Worm (Caenorhabditis elegans) whole organism, L2 larva: Measurements from ENCODE around the gene Y75B12B.10.
A peak's percentile ranks its signal among the peaks of the same experiment; 100 is the strongest.

Source experiments
- C34F6.9 ChIP-seq: fragments of 150-350 bp; optimal IDR thresholded peaks from 2 replicates; lab custom pipeline; 2014; ENCODE audit warnings: missing biosample characterization, missing genetic modification characterization
- F13H6.1 ChIP-seq: sonication (generic microtip); optimal IDR thresholded peaks from 2 replicates; lab custom pipeline; 2016; ENCODE audit warnings: missing genetic modification characterization, missing compliant biosample characterization
- R02D3.7 ChIP-seq: fragments of 150-350 bp; optimal IDR thresholded peaks from 2 replicates; lab custom pipeline; 2014; ENCODE audit warnings: missing biosample characterization, missing genetic modification characterization
- Y55F3AM.14 ChIP-seq: fragments of 200-800 bp; sonication (Bioruptor generic); optimal IDR thresholded peaks from 2 replicates; lab custom pipeline; 2018; ENCODE audit warnings: mild to moderate bottlenecking, missing genetic modification characterization, missing compliant biosample characterization
- ZK546.5 ChIP-seq: sonication (generic microtip); optimal IDR thresholded peaks from 2 replicates; lab custom pipeline; 2017; ENCODE audit warnings: missing biosample characterization, missing genetic modification characterization
- alr-1 ChIP-seq: fragments of 150-350 bp; optimal IDR thresholded peaks from 2 replicates; lab custom pipeline; 2014; ENCODE audit warnings: missing biosample characterization, missing genetic modification characterization
- aly-2 ChIP-seq: fragments of 150-350 bp; optimal IDR thresholded peaks from 2 replicates; lab custom pipeline; 2014; ENCODE audit warnings: missing biosample characterization, missing genetic modification characterization
- ama-1 ChIP-seq: fragments of 150-350 bp; optimal IDR thresholded peaks from 2 replicates; lab custom pipeline; 2018; ENCODE audit warnings: inconsistent platforms
- blmp-1 ChIP-seq: sonication (generic microtip); optimal IDR thresholded peaks from 2 replicates; lab custom pipeline; 2017; ENCODE audit warnings: missing genetic modification characterization, mild to moderate bottlenecking, missing compliant biosample characterization, antibody characterized with exemption, moderate library complexity; ENCODE audit not compliant: insufficient read depth
- ceh-16 ChIP-seq: fragments of 150-350 bp; optimal IDR thresholded peaks from 2 replicates; lab custom pipeline; 2014; ENCODE audit warnings: missing biosample characterization, missing genetic modification characterization
- ceh-82 ChIP-seq: fragments of 150-350 bp; optimal IDR thresholded peaks from 2 replicates; lab custom pipeline; 2014; ENCODE audit warnings: missing biosample characterization, missing genetic modification characterization
- crh-2 ChIP-seq: sonication (generic microtip); optimal IDR thresholded peaks from 2 replicates; lab custom pipeline; 2017; ENCODE audit warnings: missing biosample characterization, missing genetic modification characterization
- dmd-4 ChIP-seq: sonication (generic microtip); optimal IDR thresholded peaks from 2 replicates; lab custom pipeline; 2017; ENCODE audit warnings: missing biosample characterization, missing genetic modification characterization
- egl-27 ChIP-seq: sonication (generic microtip); optimal IDR thresholded peaks from 3 replicates; lab custom pipeline; 2017; ENCODE audit warnings: missing biosample characterization, missing genetic modification reagents, missing genetic modification characterization
- elt-1 ChIP-seq: fragments of 150-350 bp; optimal IDR thresholded peaks from 2 replicates; lab custom pipeline; 2014; ENCODE audit warnings: missing biosample characterization, missing genetic modification characterization
- elt-3 ChIP-seq: sonication (generic microtip); optimal IDR thresholded peaks from 2 replicates; lab custom pipeline; 2017; ENCODE audit warnings: missing biosample characterization, missing genetic modification characterization
- fos-1 ChIP-seq: fragments of 150-350 bp; optimal IDR thresholded peaks from 2 replicates; lab custom pipeline; 2014; ENCODE audit warnings: missing biosample characterization, missing genetic modification characterization
- gmeb-1 ChIP-seq: fragments of 150-350 bp; optimal IDR thresholded peaks from 2 replicates; lab custom pipeline; 2014; ENCODE audit warnings: missing biosample characterization, missing genetic modification characterization
- lin-11 ChIP-seq: fragments of 150-350 bp; sonication (generic microtip); optimal IDR thresholded peaks from 2 replicates; lab custom pipeline; 2014; ENCODE audit warnings: missing biosample characterization, missing genetic modification characterization, inconsistent platforms, mixed read lengths
- lin-13 ChIP-seq: fragments of 150-350 bp; optimal IDR thresholded peaks from 2 replicates; lab custom pipeline; 2014; ENCODE audit warnings: missing biosample characterization, missing genetic modification reagents, missing genetic modification characterization
- lin-39 ChIP-seq: fragments of 150-350 bp; optimal IDR thresholded peaks from 2 replicates; lab custom pipeline; 2014; ENCODE audit warnings: missing biosample characterization, missing genetic modification reagents, missing genetic modification characterization
- lsy-2 ChIP-seq, 2 experiments: fragments of 150-350 bp in 1 of 2; sonication (generic microtip) in 1 of 2; optimal IDR thresholded peaks; 2 replicates each; lab custom pipeline; 2014 to 2017; ENCODE audit warnings: missing biosample characterization in 2 of 2, missing genetic modification characterization in 2 of 2
- mab-5 ChIP-seq: fragments of 150-350 bp; optimal IDR thresholded peaks from 2 replicates; lab custom pipeline; 2014; ENCODE audit warnings: missing biosample characterization, missing genetic modification characterization
- mbf-1 ChIP-seq: sonication (generic microtip); optimal IDR thresholded peaks from 2 replicates; lab custom pipeline; 2017; ENCODE audit warnings: missing biosample characterization, missing genetic modification characterization
- mdl-1 ChIP-seq, 2 experiments: fragments of 150-350 bp in 1 of 2; sonication (generic microtip) in 1 of 2; optimal IDR thresholded peaks; 2 replicates each; lab custom pipeline; 2017; ENCODE audit warnings: missing biosample characterization in 2 of 2, missing genetic modification characterization in 2 of 2
- nhr-10 ChIP-seq: sonication (generic microtip); optimal IDR thresholded peaks from 2 replicates; lab custom pipeline; 2017; ENCODE audit warnings: missing biosample characterization, missing genetic modification characterization
- nhr-11 ChIP-seq: fragments of 150-350 bp; optimal IDR thresholded peaks from 2 replicates; lab custom pipeline; 2014; ENCODE audit warnings: missing biosample characterization, missing genetic modification characterization
- nhr-12 ChIP-seq: fragments of 150-350 bp; optimal IDR thresholded peaks from 2 replicates; lab custom pipeline; 2014; ENCODE audit warnings: missing biosample characterization, missing genetic modification characterization
- nhr-129 ChIP-seq: fragments of 150-350 bp; optimal IDR thresholded peaks from 2 replicates; lab custom pipeline; 2014; ENCODE audit warnings: missing biosample characterization, missing genetic modification characterization
- nhr-21 ChIP-seq: fragments of 150-350 bp; optimal IDR thresholded peaks from 2 replicates; lab custom pipeline; 2014; ENCODE audit warnings: missing biosample characterization, missing genetic modification characterization
- nhr-23 ChIP-seq: fragments of 150-350 bp; optimal IDR thresholded peaks from 2 replicates; lab custom pipeline; 2014; ENCODE audit warnings: missing biosample characterization, missing genetic modification reagents, missing genetic modification characterization
- nhr-237 ChIP-seq: fragments of 150-350 bp; optimal IDR thresholded peaks from 2 replicates; lab custom pipeline; 2014; ENCODE audit warnings: missing biosample characterization, missing genetic modification characterization
- nhr-25 ChIP-seq: fragments of 150-350 bp; sonication (generic microtip); optimal IDR thresholded peaks from 3 replicates; lab custom pipeline; 2014; ENCODE audit warnings: missing biosample characterization, missing genetic modification characterization
- nhr-6 ChIP-seq: fragments of 150-350 bp; optimal IDR thresholded peaks from 2 replicates; lab custom pipeline; 2014; ENCODE audit warnings: missing biosample characterization, missing genetic modification characterization
- nhr-77 ChIP-seq: fragments of 150-350 bp; optimal IDR thresholded peaks from 2 replicates; lab custom pipeline; 2014; ENCODE audit warnings: missing biosample characterization, missing genetic modification characterization
- peb-1 ChIP-seq: fragments of 150-350 bp; optimal IDR thresholded peaks from 2 replicates; lab custom pipeline; 2014; ENCODE audit warnings: missing biosample characterization, missing genetic modification characterization
- sem-4 ChIP-seq: fragments of 150-350 bp; optimal IDR thresholded peaks from 2 replicates; lab custom pipeline; 2014; ENCODE audit warnings: missing biosample characterization, missing genetic modification reagents, missing genetic modification characterization
- skn-1 ChIP-seq: sonication (generic microtip); optimal IDR thresholded peaks from 2 replicates; lab custom pipeline; 2017; ENCODE audit warnings: missing biosample characterization, missing genetic modification characterization
- sma-3 ChIP-seq: sonication (generic microtip); optimal IDR thresholded peaks from 2 replicates; lab custom pipeline; 2016; ENCODE audit warnings: missing genetic modification reagents, missing genetic modification characterization, missing compliant biosample characterization
- sma-9 ChIP-seq, 2 experiments: fragments of 150-350 bp in 1 of 2; sonication (generic microtip) in 1 of 2; optimal IDR thresholded peaks; 2 replicates each; lab custom pipeline; 2014 to 2016; ENCODE audit warnings: missing genetic modification characterization in 2 of 2, mild to moderate bottlenecking in 1 of 2, missing biosample characterization in 1 of 2, missing compliant biosample characterization in 1 of 2, missing genetic modification reagents in 1 of 2, moderate library complexity in 1 of 2
- snpc-4 ChIP-seq: fragments of 150-350 bp; optimal IDR thresholded peaks from 2 replicates; lab custom pipeline; 2014; ENCODE audit warnings: missing biosample characterization, missing genetic modification characterization
- unc-39 ChIP-seq: fragments of 150-350 bp; optimal IDR thresholded peaks from 2 replicates; lab custom pipeline; 2014; ENCODE audit warnings: missing biosample characterization, missing genetic modification characterization
- unc-55 ChIP-seq: fragments of 150-350 bp; sonication (generic microtip); optimal IDR thresholded peaks from 3 replicates; lab custom pipeline; 2014; ENCODE audit warnings: missing biosample characterization, missing genetic modification reagents, missing genetic modification characterization
- unc-62 ChIP-seq: fragments of 150-350 bp; optimal IDR thresholded peaks from 2 replicates; lab custom pipeline; 2014; ENCODE audit warnings: missing biosample characterization, missing genetic modification reagents, missing genetic modification characterization
- zag-1 ChIP-seq: fragments of 150-350 bp; optimal IDR thresholded peaks from 2 replicates; lab custom pipeline; 2014; ENCODE audit warnings: missing biosample characterization, missing genetic modification characterization
- ztf-1 ChIP-seq: fragments of 200-800 bp; sonication (Bioruptor generic); conservative IDR thresholded peaks from 2 replicates; pipeline ENCODE4 v1.3.6; 2022; ENCODE audit warnings: missing genetic modification characterization, missing compliant biosample characterization
- ztf-11 ChIP-seq: sonication (generic microtip); optimal IDR thresholded peaks from 2 replicates; lab custom pipeline; 2017; ENCODE audit warnings: missing biosample characterization, missing genetic modification characterization
- ztf-4 ChIP-seq: fragments of 150-350 bp; optimal IDR thresholded peaks from 2 replicates; lab custom pipeline; 2014; ENCODE audit warnings: missing biosample characterization, missing genetic modification characterization

The Y75B12B.10 gene

ce11 chrV:15189567-15189966, 10.3 kb upstream of the Y75B12B.10 start, which contains the start of gene cyn-3:
Gene cyn-3, plus strand, starts transcription at chrV:15189927.
- TF ChIP-seq ztf-4 (tag; lab: Kevin White, UChicago) (peak; percentile 73), mbf-1 (no peak), ztf-11 (no peak), unc-55 (GFP tag; lab: Kevin White, UChicago) (peak; percentile 97), fos-1 (tag; lab: Kevin White, UChicago) (peak; percentile 76), snpc-4 (tag; lab: Kevin White, UChicago) (peak; percentile 87), lin-11 (peak; percentile 91), zag-1 (peak; percentile 46), lin-13 (GFP tag; lab: Kevin White, UChicago) (peak; percentile 93), nhr-237 (tag; lab: Kevin White, UChicago) (no peak), elt-3 (tag; lab: Kevin White, UChicago) (no peak), mab-5 (peak; percentile 81), aly-2 (tag; lab: Kevin White, UChicago) (no peak), nhr-11 (tag; lab: Kevin White, UChicago) (no peak), egl-27 (peak; percentile 31), blmp-1 (peak; percentile 78), nhr-10 (tag; lab: Kevin White, UChicago) (no peak), unc-39 (tag; lab: Kevin White, UChicago) (no peak), nhr-129 (tag; lab: Kevin White, UChicago) (peak; percentile 89), nhr-25 (tag; lab: Kevin White, UChicago) (peak; percentile 93), C34F6.9 (tag; lab: Kevin White, UChicago) (peak; percentile 93), ceh-82 (tag; lab: Kevin White, UChicago) (peak; percentile 38), dmd-4 (tag; lab: Kevin White, UChicago) (no peak), crh-2 (tag; lab: Kevin White, UChicago) (peak; percentile 96), ceh-16 (tag; lab: Kevin White, UChicago) (peak; percentile 59), unc-62 (GFP tag; lab: Kevin White, UChicago) (no peak), gmeb-1 (tag; lab: Kevin White, UChicago) (peak; percentile 99), nhr-77 (peak; percentile 54), R02D3.7 (tag; lab: Kevin White, UChicago) (peak; percentile 41), sma-9 (GFP tag; optimal IDR thresholded peaks at IDR 0.05; lab: Kevin White, UChicago) (peak; percentile 90), sma-9 (tag; optimal IDR thresholded peaks at IDR 0.05; lab: Kevin White, UChicago) (no peak), mdl-1 (tag; optimal IDR thresholded peaks at IDR 0.05; lab: Kevin White, UChicago) (no peak), ztf-1 (GFP tag; lab: Robert Waterston, UW) (no peak), elt-1 (tag; lab: Kevin White, UChicago) (no peak), lin-39 (no peak), lsy-2 (tag; optimal IDR thresholded peaks at IDR 0.05; lab: Kevin White, UChicago) (peak; percentile 82 to 93), sma-3 (GFP tag; lab: Kevin White, UChicago) (peak; percentile 87), peb-1 (tag; lab: Kevin White, UChicago) (no peak), alr-1 (tag; lab: Kevin White, UChicago) (no peak), sem-4 (tag; lab: Kevin White, UChicago) (peak; percentile 92), nhr-23 (tag; lab: Kevin White, UChicago) (no peak), nhr-21 (peak; percentile 85), skn-1 (tag; lab: Kevin White, UChicago) (no peak), nhr-6 (tag; lab: Kevin White, UChicago) (no peak), F13H6.1 (tag; lab: Kevin White, UChicago) (peak; percentile 85), ZK546.5 (tag; lab: Kevin White, UChicago) (peak; percentile 30), nhr-12 (no peak), ama-1 (lab: Kevin White, UChicago) (peak; percentile 85), Y55F3AM.14 (GFP tag; lab: Kevin White, UChicago) (no peak)
